Worm (Caenorhabditis elegans) whole organism, late embryonic: ENCODE measurements around the gene C53C11.5.
A peak's percentile ranks its signal among the peaks of the same experiment; 100 is the strongest.

ENCODE experiments used
- C38D4.7 ChIP-seq: fragments of 200-800 bp; sonication (Bioruptor generic); optimal IDR thresholded peaks from 2 replicates; lab custom pipeline; 2018; ENCODE audit warnings: mild to moderate bottlenecking, missing genetic modification characterization, moderate library complexity, missing compliant biosample characterization
- F13H6.1 ChIP-seq: sonication (generic microtip); optimal IDR thresholded peaks from 2 replicates; lab custom pipeline; 2016; ENCODE audit warnings: missing genetic modification characterization, missing compliant biosample characterization
- K02D7.2 ChIP-seq: sonication (generic microtip); optimal IDR thresholded peaks from 2 replicates; lab custom pipeline; 2017; ENCODE audit warnings: mild to moderate bottlenecking, missing genetic modification characterization, missing compliant biosample characterization
- ahr-1 ChIP-seq: sonication (generic microtip); optimal IDR thresholded peaks from 2 replicates; lab custom pipeline; 2016; ENCODE audit warnings: missing genetic modification characterization, missing compliant biosample characterization
- ceh-2 ChIP-seq: sonication (generic microtip); optimal IDR thresholded peaks from 2 replicates; lab custom pipeline; 2016; ENCODE audit warnings: missing genotype, missing genetic modification characterization, missing compliant biosample characterization
- ceh-22 ChIP-seq: sonication (generic microtip); optimal IDR thresholded peaks from 2 replicates; lab custom pipeline; 2017; ENCODE audit warnings: missing biosample characterization, missing genetic modification characterization
- ceh-24 ChIP-seq: sonication (generic microtip); optimal IDR thresholded peaks from 2 replicates; lab custom pipeline; 2016; ENCODE audit warnings: mild to moderate bottlenecking, missing genetic modification characterization, missing compliant biosample characterization
- ceh-30 ChIP-seq: fragments of 150-350 bp; optimal IDR thresholded peaks from 2 replicates; lab custom pipeline; 2014; ENCODE audit warnings: missing biosample characterization, missing genetic modification characterization
- ceh-34 ChIP-seq: sonication (generic microtip); optimal IDR thresholded peaks from 2 replicates; lab custom pipeline; 2016; ENCODE audit warnings: mild to moderate bottlenecking, missing genetic modification characterization, missing compliant biosample characterization
- ceh-48 ChIP-seq: sonication (generic microtip); optimal IDR thresholded peaks from 2 replicates; lab custom pipeline; 2016; ENCODE audit warnings: missing genetic modification characterization, inconsistent platforms, missing compliant biosample characterization
- ceh-6 ChIP-seq: fragments of 200-800 bp; sonication (Bioruptor generic); optimal IDR thresholded peaks from 2 replicates; lab custom pipeline; 2018; ENCODE audit warnings: mild to moderate bottlenecking, missing genetic modification characterization, missing compliant biosample characterization
- che-1 ChIP-seq: sonication (generic microtip); optimal IDR thresholded peaks from 2 replicates; lab custom pipeline; 2016; ENCODE audit warnings: mild to moderate bottlenecking, missing genetic modification characterization, missing compliant biosample characterization
- dmd-4 ChIP-seq: sonication (generic microtip); optimal IDR thresholded peaks from 2 replicates; lab custom pipeline; 2016; ENCODE audit warnings: borderline replicate concordance, missing genetic modification characterization, missing compliant biosample characterization
- elt-2 ChIP-seq: sonication (generic microtip); optimal IDR thresholded peaks from 2 replicates; lab custom pipeline; 2016; ENCODE audit warnings: missing genetic modification reagents, missing genetic modification characterization, missing compliant biosample characterization
- fax-1 ChIP-seq: sonication (generic microtip); optimal IDR thresholded peaks from 2 replicates; lab custom pipeline; 2016; ENCODE audit warnings: missing genotype, missing genetic modification characterization, missing compliant biosample characterization
- fkh-10 ChIP-seq: fragments of 150-350 bp; optimal IDR thresholded peaks from 2 replicates; lab custom pipeline; 2014; ENCODE audit warnings: missing biosample characterization, missing genetic modification reagents, missing genetic modification characterization
- gmeb-2 ChIP-seq: sonication (generic microtip); optimal IDR thresholded peaks from 2 replicates; lab custom pipeline; 2016; ENCODE audit warnings: missing genetic modification characterization, inconsistent platforms, missing compliant biosample characterization
- hlh-30 ChIP-seq: sonication (generic microtip); optimal IDR thresholded peaks from 2 replicates; lab custom pipeline; 2017; ENCODE audit warnings: antibody characterized with exemption, missing genetic modification characterization, missing compliant biosample characterization; ENCODE audit not compliant: insufficient read depth
- hlh-8 ChIP-seq: sonication (generic microtip); optimal IDR thresholded peaks from 2 replicates; lab custom pipeline; 2016; ENCODE audit warnings: missing genotype, missing genetic modification characterization, missing compliant biosample characterization
- lim-6 ChIP-seq: sonication (generic microtip); optimal IDR thresholded peaks from 2 replicates; lab custom pipeline; 2016; ENCODE audit warnings: missing genetic modification characterization, missing compliant biosample characterization
- madf-2 ChIP-seq: sonication (generic microtip); optimal IDR thresholded peaks from 2 replicates; lab custom pipeline; 2017; ENCODE audit warnings: missing genetic modification characterization, missing compliant biosample characterization
- nfya-1 ChIP-seq: sonication (generic microtip); optimal IDR thresholded peaks from 2 replicates; lab custom pipeline; 2017; ENCODE audit warnings: missing genetic modification characterization, mild to moderate bottlenecking, missing compliant biosample characterization, antibody characterized with exemption, moderate library complexity
- nhr-11 ChIP-seq: fragments of 150-350 bp; optimal IDR thresholded peaks from 2 replicates; lab custom pipeline; 2014; ENCODE audit warnings: missing biosample characterization, missing genetic modification characterization
- nhr-232 ChIP-seq: sonication (generic microtip); optimal IDR thresholded peaks from 2 replicates; lab custom pipeline; 2016; ENCODE audit warnings: missing genetic modification characterization, missing compliant biosample characterization
- odd-2 ChIP-seq: sonication (generic microtip); optimal IDR thresholded peaks from 2 replicates; lab custom pipeline; 2017; ENCODE audit warnings: antibody characterized with exemption, mild to moderate bottlenecking, missing genetic modification characterization, missing compliant biosample characterization
- pag-3 ChIP-seq: sonication (generic microtip); optimal IDR thresholded peaks from 2 replicates; lab custom pipeline; 2016; ENCODE audit warnings: missing compliant biosample characterization, missing genetic modification characterization, borderline replicate concordance
- pros-1 ChIP-seq: fragments of 150-350 bp; optimal IDR thresholded peaks from 2 replicates; lab custom pipeline; 2014; ENCODE audit warnings: missing biosample characterization, missing genetic modification reagents, missing genetic modification characterization
- ref-2 ChIP-seq: sonication (generic microtip); optimal IDR thresholded peaks from 2 replicates; lab custom pipeline; 2016; ENCODE audit warnings: missing genetic modification characterization, missing compliant biosample characterization
- rnt-1 ChIP-seq: sonication (generic microtip); optimal IDR thresholded peaks from 2 replicates; lab custom pipeline; 2016; ENCODE audit warnings: missing genetic modification characterization, missing compliant biosample characterization
- sox-4 ChIP-seq: sonication (generic microtip); optimal IDR thresholded peaks from 2 replicates; lab custom pipeline; 2017; ENCODE audit warnings: mild to moderate bottlenecking, missing genetic modification characterization, inconsistent platforms, missing compliant biosample characterization
- tbx-2 ChIP-seq: sonication (generic microtip); optimal IDR thresholded peaks from 2 replicates; lab custom pipeline; 2016; ENCODE audit warnings: missing genetic modification characterization, missing compliant biosample characterization
- ttx-3 ChIP-seq: sonication (generic microtip); optimal IDR thresholded peaks from 2 replicates; lab custom pipeline; 2016; ENCODE audit warnings: missing genetic modification reagents, missing genetic modification characterization, missing compliant biosample characterization
- unc-3 ChIP-seq, 2 experiments: fragments of 200-800 bp in 1 of 2; sonication (Bioruptor generic) in 1 of 2; sonication (generic microtip) in 1 of 2; conservative IDR thresholded peaks in 1 of 2; optimal IDR thresholded peaks in 1 of 2; 2 replicates each; pipeline versions ENCODE4 v1.3.6 to Lab custom; 2016 to 2022; ENCODE audit warnings: missing compliant biosample characterization in 2 of 2, missing genetic modification characterization in 2 of 2, missing genetic modification reagents in 1 of 2
- unc-42 ChIP-seq: sonication (generic microtip); optimal IDR thresholded peaks from 2 replicates; lab custom pipeline; 2016; ENCODE audit warnings: missing genotype, missing genetic modification characterization, missing compliant biosample characterization
- ztf-16 ChIP-seq: sonication (generic microtip); optimal IDR thresholded peaks from 2 replicates; lab custom pipeline; 2017; ENCODE audit warnings: missing genetic modification characterization, missing compliant biosample characterization

Gene C53C11.5

DNA sequence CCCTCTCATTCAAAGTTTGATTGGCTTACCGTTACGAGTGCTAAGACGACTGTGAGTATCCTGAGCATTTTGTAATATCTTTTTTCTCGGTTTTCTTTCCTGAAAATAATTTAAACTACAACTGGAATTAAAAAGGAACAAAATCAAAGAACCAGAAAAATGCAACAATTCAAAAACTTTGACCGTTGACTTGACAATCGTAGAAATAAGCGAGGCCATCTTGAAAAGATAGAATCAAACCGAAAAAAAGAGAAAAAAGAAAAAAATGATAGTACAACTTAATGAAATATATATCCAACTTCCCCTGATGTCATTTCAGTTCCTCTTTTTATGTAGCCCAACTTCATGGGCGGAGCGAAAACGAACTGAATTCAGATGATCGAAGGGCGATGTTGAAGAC is 40.7 kb downstream of the C53C11.5 start, which contains the start of gene F10D7.3:
F10D7.3 (minus strand) TSS at position 101 of the 400 bp plus-strand sequence.
- TF ChIP-seq che-1 (tag; lab: Kevin White, UChicago) (no peak), pros-1 (no peak), sox-4 (tag; lab: Kevin White, UChicago) (no peak)

DNA sequence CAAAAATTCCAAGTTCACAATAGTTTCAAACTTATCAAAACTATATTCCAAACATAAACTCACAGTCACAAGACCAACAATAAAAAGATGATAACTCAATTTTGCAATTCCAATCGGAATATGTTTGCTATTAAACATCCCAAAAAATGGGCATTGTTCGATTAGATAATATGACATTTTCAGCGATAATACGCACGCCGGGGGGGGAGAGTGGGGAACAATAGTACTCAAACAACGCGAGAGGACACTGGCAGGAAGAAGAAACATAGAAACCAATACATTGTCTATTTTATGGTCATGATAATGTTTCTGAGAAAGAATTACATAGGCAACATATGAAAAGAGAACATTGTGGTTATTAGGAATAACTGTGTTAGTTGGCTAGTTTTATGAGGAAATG is 42.0 kb downstream of the C53C11.5 start:
- TF ChIP-seq ahr-1 (tag; lab: Kevin White, UChicago) (no peak), ceh-22 (tag; lab: Kevin White, UChicago) (no peak), fkh-10 (no peak), elt-2 (tag; lab: Kevin White, UChicago) (peak; percentile 31), ztf-16 (tag; lab: Kevin White, UChicago) (no peak), ceh-24 (tag; lab: Kevin White, UChicago) (no peak)

DNA sequence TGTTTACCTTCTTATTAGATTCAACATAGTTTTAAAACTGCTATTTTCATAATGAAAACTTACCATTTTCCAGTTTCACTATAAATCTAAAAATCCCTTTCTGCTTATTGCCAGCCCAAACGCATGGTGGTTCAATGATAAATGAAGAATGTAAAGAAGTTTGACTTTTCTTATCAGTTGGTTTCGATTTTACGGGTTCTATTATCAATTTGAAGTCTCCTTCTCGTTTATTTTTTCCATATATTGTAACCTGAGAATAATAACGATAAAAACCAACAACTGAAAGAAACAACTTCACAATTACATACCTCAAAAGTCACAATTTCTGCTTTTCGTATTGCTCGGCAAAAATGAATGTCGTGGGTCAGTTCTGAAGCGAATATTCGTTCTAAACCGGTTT is 45.1 kb downstream of the C53C11.5 start:
- TF ChIP-seq sox-4 (tag; lab: Kevin White, UChicago) (no peak), madf-2 (tag; lab: Kevin White, UChicago) (no peak)

DNA sequence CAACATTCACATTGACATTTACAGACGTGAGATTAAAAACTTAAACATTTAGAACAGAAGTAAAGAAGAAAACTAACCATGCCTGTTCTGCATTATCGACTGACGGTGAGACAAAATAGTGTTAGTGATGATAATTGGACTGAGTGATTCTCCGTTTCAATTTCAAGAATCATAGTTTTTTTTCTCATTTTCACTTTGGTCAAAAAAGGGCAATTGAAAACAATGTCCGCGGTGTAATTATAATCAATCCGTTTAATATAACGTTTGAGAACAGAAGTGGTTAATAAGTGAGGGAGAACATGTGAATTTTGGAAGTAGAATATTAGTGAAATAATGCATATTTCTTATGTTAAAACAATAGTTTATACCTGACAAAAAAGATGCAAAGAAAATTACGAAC is 45.8 kb downstream of the C53C11.5 start, which contains the start of gene F10D7.10:
F10D7.10 (minus strand) TSS at position 101 of the 400 bp plus-strand sequence.
- TF ChIP-seq fax-1 (tag; lab: Kevin White, UChicago) = no peak
- TF ChIP-seq, all 69 proteins: peak for 0

DNA sequence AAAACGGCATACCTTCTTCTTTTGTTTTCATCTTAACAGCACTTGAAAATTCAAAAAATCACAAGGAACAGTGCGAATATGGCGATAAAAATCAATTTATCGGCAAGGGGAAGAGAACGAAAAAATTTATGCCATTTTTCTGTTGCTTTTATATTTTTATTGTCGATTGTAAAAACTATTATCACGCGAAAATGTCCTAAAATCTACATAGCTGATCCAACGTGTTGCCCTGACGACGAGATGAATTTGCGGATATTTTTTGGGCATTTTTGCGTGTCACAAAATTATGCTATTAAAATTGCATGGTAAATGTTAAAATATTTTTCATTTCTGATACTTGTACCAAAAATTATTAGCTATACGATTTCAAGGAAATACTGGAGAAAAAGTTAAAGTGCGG is 48.1 kb downstream of the C53C11.5 start, which contains the start of gene F10D7.4:
F10D7.4 (minus strand) TSS at position 101 of the 400 bp plus-strand sequence.
- TF ChIP-seq nfya-1 (tag; lab: Kevin White, UChicago) = no peak
- TF ChIP-seq ceh-30 (tag; lab: Kevin White, UChicago) = no peak
- no peak for TF ChIP-seq ref-2 (tag; lab: Kevin White, UChicago)
- no peak for TF ChIP-seq ceh-6 (GFP tag; lab: Kevin White, UChicago)
- no peak for TF ChIP-seq lim-6 (tag; lab: Kevin White, UChicago)
- no peak for TF ChIP-seq C38D4.7 (GFP tag; lab: Kevin White, UChicago)
- TF ChIP-seq, all 69 proteins: peak for 0

DNA sequence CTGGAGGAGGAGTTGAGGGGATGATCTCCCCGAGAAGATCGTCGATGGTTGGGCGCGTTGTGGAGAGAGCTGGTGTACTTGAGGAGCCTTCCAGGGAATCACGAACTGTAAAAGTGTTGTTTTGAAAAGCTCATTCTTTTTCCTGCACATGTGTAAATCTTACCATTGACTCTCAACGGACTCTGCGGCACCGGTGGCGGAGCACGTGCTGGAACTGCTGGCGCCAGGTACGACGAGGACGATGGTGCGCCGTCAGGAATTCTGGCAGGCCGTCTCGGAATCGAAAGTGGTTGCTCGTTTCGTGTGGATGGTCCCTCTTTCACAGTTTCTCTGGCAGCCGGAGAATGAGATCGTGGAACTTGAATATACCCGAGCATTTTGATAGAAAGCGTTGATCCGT is 50.5 kb downstream of the C53C11.5 start:
- TF ChIP-seq nfya-1 (tag; lab: Kevin White, UChicago) (no peak), F13H6.1 (no peak), pag-3 (tag; lab: Kevin White, UChicago) (no peak), unc-3 (GFP tag; conservative IDR thresholded peaks at IDR 0.05; lab: Robert Waterston, UW) (no peak), unc-3 (tag; optimal IDR thresholded peaks at IDR 0.05; lab: Kevin White, UChicago) (no peak), ceh-30 (tag; lab: Kevin White, UChicago) (no peak)
- TF ChIP-seq, all 69 proteins: peak for 0

DNA sequence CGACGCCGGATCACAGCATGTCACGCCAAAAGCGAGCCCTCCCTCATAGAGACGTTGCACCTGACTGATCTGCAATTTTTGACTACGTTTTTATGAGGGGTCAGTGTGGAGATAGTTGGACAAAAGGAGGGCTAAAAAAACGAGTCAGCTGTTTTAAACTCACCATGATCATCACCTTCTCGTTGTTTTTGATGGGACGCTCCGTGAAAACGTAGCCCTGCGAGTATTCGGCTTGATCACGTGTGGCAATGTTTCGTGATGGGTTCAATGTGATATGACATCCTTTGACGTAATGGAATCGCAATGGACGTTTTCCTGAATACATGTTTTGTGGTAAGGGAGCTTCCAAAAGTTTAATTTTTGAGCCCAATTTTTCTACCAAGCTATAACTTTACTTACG is 51.2 kb downstream of the C53C11.5 start:
- TF ChIP-seq hlh-30 (tag; lab: Kevin White, UChicago) = no peak
- no peak for TF ChIP-seq ref-2 (tag; lab: Kevin White, UChicago)
- no peak for TF ChIP-seq unc-42
- TF ChIP-seq dmd-4 (tag; lab: Kevin White, UChicago) = no peak
- no peak for TF ChIP-seq ttx-3 (tag; lab: Kevin White, UChicago)
- TF ChIP-seq ceh-34 (tag; lab: Kevin White, UChicago) = no peak
- no peak for TF ChIP-seq ceh-48 (tag; lab: Kevin White, UChicago)
- TF ChIP-seq nhr-11 (tag; lab: Kevin White, UChicago) = no peak
- TF ChIP-seq ceh-2 (tag; lab: Kevin White, UChicago) = no peak
- no peak for TF ChIP-seq ceh-24 (tag; lab: Kevin White, UChicago)
- TF ChIP-seq rnt-1 (tag; lab: Kevin White, UChicago) = no peak
- no peak for TF ChIP-seq lim-6 (tag; lab: Kevin White, UChicago)
- TF ChIP-seq gmeb-2 (tag; lab: Kevin White, UChicago) = no peak
- no peak for TF ChIP-seq K02D7.2
- no peak for TF ChIP-seq hlh-8
- TF ChIP-seq odd-2 (tag; lab: Kevin White, UChicago) = no peak
- no peak for TF ChIP-seq tbx-2
- TF ChIP-seq nhr-232 (tag; lab: Kevin White, UChicago) = no peak
